Worm (Caenorhabditis elegans) whole organism, L2 larva: ENCODE data around the gene madf-5.

ENCODE experiments used
- F13H6.1 ChIP-seq: sonication (generic microtip); optimal IDR thresholded peaks from 2 replicates; lab custom pipeline; 2016; ENCODE audit warnings: missing genetic modification characterization, missing compliant biosample characterization
- R02D3.7 ChIP-seq: fragments of 150-350 bp; optimal IDR thresholded peaks from 2 replicates; lab custom pipeline; 2014; ENCODE audit warnings: missing biosample characterization, missing genetic modification characterization
- ZK546.5 ChIP-seq: sonication (generic microtip); optimal IDR thresholded peaks from 2 replicates; lab custom pipeline; 2017; ENCODE audit warnings: missing biosample characterization, missing genetic modification characterization
- aly-2 ChIP-seq: fragments of 150-350 bp; optimal IDR thresholded peaks from 2 replicates; lab custom pipeline; 2014; ENCODE audit warnings: missing biosample characterization, missing genetic modification characterization
- blmp-1 ChIP-seq: sonication (generic microtip); optimal IDR thresholded peaks from 2 replicates; lab custom pipeline; 2017; ENCODE audit warnings: missing genetic modification characterization, mild to moderate bottlenecking, missing compliant biosample characterization, antibody characterized with exemption, moderate library complexity; ENCODE audit not compliant: insufficient read depth
- ceh-16 ChIP-seq: fragments of 150-350 bp; optimal IDR thresholded peaks from 2 replicates; lab custom pipeline; 2014; ENCODE audit warnings: missing biosample characterization, missing genetic modification characterization
- ceh-82 ChIP-seq: fragments of 150-350 bp; optimal IDR thresholded peaks from 2 replicates; lab custom pipeline; 2014; ENCODE audit warnings: missing biosample characterization, missing genetic modification characterization
- crh-2 ChIP-seq: sonication (generic microtip); optimal IDR thresholded peaks from 2 replicates; lab custom pipeline; 2017; ENCODE audit warnings: missing biosample characterization, missing genetic modification characterization
- dmd-4 ChIP-seq: sonication (generic microtip); optimal IDR thresholded peaks from 2 replicates; lab custom pipeline; 2017; ENCODE audit warnings: missing biosample characterization, missing genetic modification characterization
- elt-3 ChIP-seq: sonication (generic microtip); optimal IDR thresholded peaks from 2 replicates; lab custom pipeline; 2017; ENCODE audit warnings: missing biosample characterization, missing genetic modification characterization
- lin-11 ChIP-seq: fragments of 150-350 bp; sonication (generic microtip); optimal IDR thresholded peaks from 2 replicates; lab custom pipeline; 2014; ENCODE audit warnings: missing biosample characterization, missing genetic modification characterization, inconsistent platforms, mixed read lengths
- lin-13 ChIP-seq: fragments of 150-350 bp; optimal IDR thresholded peaks from 2 replicates; lab custom pipeline; 2014; ENCODE audit warnings: missing biosample characterization, missing genetic modification reagents, missing genetic modification characterization
- lsy-2 ChIP-seq, 2 experiments: fragments of 150-350 bp in 1 of 2; sonication (generic microtip) in 1 of 2; optimal IDR thresholded peaks; 2 replicates each; lab custom pipeline; 2014 to 2017; ENCODE audit warnings: missing biosample characterization in 2 of 2, missing genetic modification characterization in 2 of 2
- mab-5 ChIP-seq: fragments of 150-350 bp; optimal IDR thresholded peaks from 2 replicates; lab custom pipeline; 2014; ENCODE audit warnings: missing biosample characterization, missing genetic modification characterization
- mbf-1 ChIP-seq: sonication (generic microtip); optimal IDR thresholded peaks from 2 replicates; lab custom pipeline; 2017; ENCODE audit warnings: missing biosample characterization, missing genetic modification characterization
- mdl-1 ChIP-seq, 2 experiments: fragments of 150-350 bp in 1 of 2; sonication (generic microtip) in 1 of 2; optimal IDR thresholded peaks; 2 replicates each; lab custom pipeline; 2017; ENCODE audit warnings: missing biosample characterization in 2 of 2, missing genetic modification characterization in 2 of 2
- nhr-11 ChIP-seq: fragments of 150-350 bp; optimal IDR thresholded peaks from 2 replicates; lab custom pipeline; 2014; ENCODE audit warnings: missing biosample characterization, missing genetic modification characterization
- nhr-129 ChIP-seq: fragments of 150-350 bp; optimal IDR thresholded peaks from 2 replicates; lab custom pipeline; 2014; ENCODE audit warnings: missing biosample characterization, missing genetic modification characterization
- nhr-21 ChIP-seq: fragments of 150-350 bp; optimal IDR thresholded peaks from 2 replicates; lab custom pipeline; 2014; ENCODE audit warnings: missing biosample characterization, missing genetic modification characterization
- nhr-23 ChIP-seq: fragments of 150-350 bp; optimal IDR thresholded peaks from 2 replicates; lab custom pipeline; 2014; ENCODE audit warnings: missing biosample characterization, missing genetic modification reagents, missing genetic modification characterization
- nhr-77 ChIP-seq: fragments of 150-350 bp; optimal IDR thresholded peaks from 2 replicates; lab custom pipeline; 2014; ENCODE audit warnings: missing biosample characterization, missing genetic modification characterization
- peb-1 ChIP-seq: fragments of 150-350 bp; optimal IDR thresholded peaks from 2 replicates; lab custom pipeline; 2014; ENCODE audit warnings: missing biosample characterization, missing genetic modification characterization
- sem-4 ChIP-seq: fragments of 150-350 bp; optimal IDR thresholded peaks from 2 replicates; lab custom pipeline; 2014; ENCODE audit warnings: missing biosample characterization, missing genetic modification reagents, missing genetic modification characterization
- skn-1 ChIP-seq: sonication (generic microtip); optimal IDR thresholded peaks from 2 replicates; lab custom pipeline; 2017; ENCODE audit warnings: missing biosample characterization, missing genetic modification characterization
- sma-3 ChIP-seq: sonication (generic microtip); optimal IDR thresholded peaks from 2 replicates; lab custom pipeline; 2016; ENCODE audit warnings: missing genetic modification reagents, missing genetic modification characterization, missing compliant biosample characterization
- sma-9 ChIP-seq, 2 experiments: fragments of 150-350 bp in 1 of 2; sonication (generic microtip) in 1 of 2; optimal IDR thresholded peaks; 2 replicates each; lab custom pipeline; 2014 to 2016; ENCODE audit warnings: missing genetic modification characterization in 2 of 2, mild to moderate bottlenecking in 1 of 2, missing biosample characterization in 1 of 2, missing compliant biosample characterization in 1 of 2, missing genetic modification reagents in 1 of 2, moderate library complexity in 1 of 2
- snpc-4 ChIP-seq: fragments of 150-350 bp; optimal IDR thresholded peaks from 2 replicates; lab custom pipeline; 2014; ENCODE audit warnings: missing biosample characterization, missing genetic modification characterization
- unc-55 ChIP-seq: fragments of 150-350 bp; sonication (generic microtip); optimal IDR thresholded peaks from 3 replicates; lab custom pipeline; 2014; ENCODE audit warnings: missing biosample characterization, missing genetic modification reagents, missing genetic modification characterization
- zag-1 ChIP-seq: fragments of 150-350 bp; optimal IDR thresholded peaks from 2 replicates; lab custom pipeline; 2014; ENCODE audit warnings: missing biosample characterization, missing genetic modification characterization
- ztf-1 ChIP-seq: fragments of 200-800 bp; sonication (Bioruptor generic); conservative IDR thresholded peaks from 2 replicates; pipeline ENCODE4 v1.3.6; 2022; ENCODE audit warnings: missing genetic modification characterization, missing compliant biosample characterization
- ztf-11 ChIP-seq: sonication (generic microtip); optimal IDR thresholded peaks from 2 replicates; lab custom pipeline; 2017; ENCODE audit warnings: missing biosample characterization, missing genetic modification characterization
- ztf-4 ChIP-seq: fragments of 150-350 bp; optimal IDR thresholded peaks from 2 replicates; lab custom pipeline; 2014; ENCODE audit warnings: missing biosample characterization, missing genetic modification characterization

The madf-5 gene

DNA sequence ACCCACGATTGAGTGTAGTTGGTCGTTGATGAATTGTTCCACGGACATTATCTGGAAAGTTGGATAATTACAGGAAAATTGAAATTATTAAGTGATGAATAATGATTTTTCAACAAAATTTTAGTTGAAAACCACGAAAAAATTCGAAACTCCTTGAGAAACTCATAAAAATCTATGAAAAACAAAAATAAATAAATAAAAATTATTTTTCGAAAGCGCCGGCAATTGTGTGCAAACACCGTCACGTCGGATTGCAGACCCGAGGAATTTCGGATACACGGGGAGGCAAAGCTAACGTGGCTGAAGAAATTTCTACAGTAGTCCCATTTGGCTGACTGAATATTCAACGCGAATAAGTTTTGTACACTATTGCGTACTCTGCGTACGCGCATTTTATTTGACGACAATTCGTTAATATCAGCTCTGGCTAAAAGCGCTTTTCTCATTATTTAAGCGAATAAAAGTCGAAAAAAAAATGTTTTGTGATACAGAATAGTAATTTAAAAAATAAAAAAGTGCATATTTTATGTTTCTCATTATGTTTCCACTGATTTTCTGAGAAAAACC is 11.8 kb upstream of the madf-5 start, which contains the start of gene mog-4 (continued):
- peak; percentile 74 for TF ChIP-seq ZK546.5
- TF ChIP-seq ztf-4 (tag; lab: Kevin White, UChicago): peak; percentile 46
- peak; percentile 56 for TF ChIP-seq zag-1
- peak; percentile 67 for TF ChIP-seq mab-5 (tag; lab: Kevin White, UChicago)

DNA sequence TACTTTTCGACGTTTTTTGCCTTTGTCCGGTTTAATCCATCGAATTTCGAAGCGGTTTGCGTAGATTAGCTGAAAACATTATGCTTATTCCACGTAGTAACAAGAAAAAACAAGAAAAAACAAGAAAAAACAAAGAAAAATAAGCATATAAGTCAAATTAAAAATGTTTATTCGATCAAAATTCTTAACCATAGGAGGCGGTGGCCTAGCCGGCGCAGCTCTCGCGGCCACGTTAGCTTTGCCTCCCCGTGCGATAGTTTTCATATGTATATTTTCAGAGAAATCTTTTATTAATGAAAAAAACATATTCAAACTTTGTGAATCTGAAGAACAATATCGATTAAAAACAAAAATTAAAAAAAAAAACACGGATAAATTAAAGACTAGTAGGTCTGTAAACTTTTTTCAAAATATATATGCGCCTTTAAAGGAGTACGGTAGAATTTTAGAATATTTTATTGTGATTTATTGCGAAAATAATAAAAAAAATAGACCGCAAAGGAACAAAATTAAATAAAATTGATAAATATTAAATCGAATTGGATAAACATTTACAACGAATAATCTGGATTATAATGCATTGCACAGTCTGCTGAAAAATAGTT is 9.5 kb upstream of the madf-5 start:
- peak; percentile 16 to 93 for TF ChIP-seq lsy-2 (tag; optimal IDR thresholded peaks at IDR 0.05; lab: Kevin White, UChicago)
- TF ChIP-seq sma-3: peak; percentile 27
- TF ChIP-seq unc-55: peak; percentile 23

DNA sequence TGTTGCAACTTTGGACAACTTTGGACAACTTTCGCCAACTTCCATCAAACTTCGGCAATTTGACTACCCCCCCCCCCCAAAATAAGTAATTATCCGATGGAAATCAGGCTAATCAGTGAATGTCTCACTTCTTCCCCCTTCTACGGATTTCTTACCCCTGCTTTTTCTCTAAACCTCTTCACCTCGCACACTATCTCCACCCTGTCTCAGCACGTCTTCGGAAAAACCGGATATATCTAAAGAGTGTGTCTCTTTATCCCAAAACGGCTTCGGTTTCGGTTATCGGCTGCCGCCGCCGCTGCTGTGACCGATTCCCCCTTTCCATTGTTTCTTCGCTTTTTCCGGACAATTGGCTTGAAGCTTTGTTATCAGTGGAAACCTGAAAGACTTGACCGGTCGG is 5.6 kb upstream of the madf-5 start:
- TF ChIP-seq sem-4 (tag; lab: Kevin White, UChicago): no peak
- TF ChIP-seq nhr-21 (tag; lab: Kevin White, UChicago): no peak
- TF ChIP-seq nhr-11 (tag; lab: Kevin White, UChicago): no peak
- no peak for TF ChIP-seq ceh-82 (tag; lab: Kevin White, UChicago)
- TF ChIP-seq crh-2 (tag; lab: Kevin White, UChicago): no peak
- TF ChIP-seq nhr-129: no peak
- no peak for TF ChIP-seq zag-1
- no peak for TF ChIP-seq ztf-11
- TF ChIP-seq snpc-4 (tag; lab: Kevin White, UChicago): no peak
- no peak for TF ChIP-seq aly-2
- TF ChIP-seq nhr-77: no peak
- TF ChIP-seq nhr-23 (tag; lab: Kevin White, UChicago): no peak

DNA sequence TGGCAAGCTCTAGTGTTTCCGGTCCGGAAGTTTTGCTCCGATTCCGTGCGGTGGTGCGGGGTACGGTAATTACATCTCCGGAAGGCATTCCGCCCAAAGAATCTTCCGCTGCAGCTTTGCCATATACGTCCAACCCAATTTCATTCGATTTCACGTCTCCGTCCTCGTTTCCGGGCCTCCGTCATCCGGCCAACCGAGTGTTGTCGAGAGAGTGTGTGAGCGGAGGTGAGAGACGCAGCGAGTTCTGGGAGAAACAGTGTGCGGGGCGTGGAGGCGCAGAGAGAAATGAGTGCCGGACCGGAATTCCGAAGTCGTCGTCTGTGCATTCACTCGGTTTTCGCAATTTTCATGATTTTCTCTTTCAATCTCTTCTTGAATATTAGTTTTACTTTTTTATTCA is 4.1 kb upstream of the madf-5 start:
- peak in 1 of 2 experiments; percentile 34 for TF ChIP-seq lsy-2 (tag; optimal IDR thresholded peaks at IDR 0.05; lab: Kevin White, UChicago)
- TF ChIP-seq unc-55: peak; percentile 19
- no peak for TF ChIP-seq nhr-77
- TF ChIP-seq lin-11: no peak
- peak; percentile 5 for TF ChIP-seq sma-9 (GFP tag; optimal IDR thresholded peaks at IDR 0.05; lab: Kevin White, UChicago)
- TF ChIP-seq sma-9 (tag; optimal IDR thresholded peaks at IDR 0.05; lab: Kevin White, UChicago): no peak
- peak; percentile 28 for TF ChIP-seq F13H6.1
- TF ChIP-seq, all 48 proteins: peak for 4

DNA sequence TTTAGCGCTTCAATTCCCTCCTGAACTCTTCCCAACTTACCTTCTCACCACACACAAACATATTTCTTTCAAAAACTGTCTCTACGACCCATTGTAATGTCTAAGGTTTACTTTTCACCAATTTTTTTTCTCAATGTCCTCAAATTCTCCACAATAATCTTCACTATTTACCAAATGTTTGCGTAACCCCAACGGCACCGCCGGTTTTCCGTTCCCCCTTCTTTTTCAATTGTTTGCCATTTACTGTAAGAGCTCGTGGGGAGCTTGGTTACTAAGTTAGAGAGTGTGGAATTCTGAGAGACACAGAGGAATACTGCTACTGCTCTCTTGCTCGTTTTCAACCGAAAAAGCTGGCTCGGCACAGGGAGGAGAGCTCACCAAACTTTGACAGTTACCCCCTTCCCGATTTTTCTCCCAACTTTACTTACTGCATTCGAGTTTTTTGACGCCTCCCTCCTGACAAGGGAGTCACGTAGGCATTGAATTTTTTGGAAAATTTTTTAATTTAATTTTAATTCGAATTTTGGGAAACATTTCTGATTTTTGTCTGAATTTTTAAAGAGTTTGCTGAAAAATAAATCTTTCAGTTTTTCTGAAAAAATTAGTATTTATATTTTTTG is 2.8 kb upstream of the madf-5 start:
- TF ChIP-seq nhr-129 (peak; percentile 42), F13H6.1 (peak; percentile 54), mdl-1 (tag; optimal IDR thresholded peaks at IDR 0.05; lab: Kevin White, UChicago) (no peak)

DNA sequence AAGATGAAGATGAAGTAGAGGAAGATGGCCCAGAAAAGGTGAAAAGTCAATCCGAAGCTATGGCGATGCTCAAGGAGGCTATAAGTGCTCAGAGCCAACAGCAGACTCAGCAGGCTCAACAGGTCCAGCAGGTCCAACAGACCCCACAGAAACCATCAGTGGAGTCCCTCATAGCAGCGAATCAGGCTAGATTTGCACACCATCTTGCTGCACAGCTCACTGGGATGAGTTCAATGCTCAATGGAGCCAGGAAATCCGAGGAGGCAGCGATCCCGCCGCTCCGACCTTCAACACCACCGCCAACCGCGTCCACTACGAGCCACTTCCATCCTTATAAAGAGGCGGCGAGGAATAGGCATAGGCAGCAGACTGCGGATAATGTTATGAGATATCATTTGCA is 1.4 kb downstream of the madf-5 start:
- TF ChIP-seq ZK546.5 (no peak), ceh-82 (tag; lab: Kevin White, UChicago) (no peak), skn-1 (tag; lab: Kevin White, UChicago) (no peak), crh-2 (tag; lab: Kevin White, UChicago) (no peak), R02D3.7 (tag; lab: Kevin White, UChicago) (no peak), mbf-1 (tag; lab: Kevin White, UChicago) (no peak), ztf-1 (no peak), dmd-4 (no peak), F13H6.1 (no peak), blmp-1 (tag; lab: Kevin White, UChicago) (no peak), ztf-4 (tag; lab: Kevin White, UChicago) (no peak), nhr-77 (no peak), elt-3 (no peak), lin-13 (no peak), nhr-11 (tag; lab: Kevin White, UChicago) (no peak), unc-55 (no peak), peb-1 (tag; lab: Kevin White, UChicago) (no peak), ceh-16 (tag; lab: Kevin White, UChicago) (no peak), sma-9 (GFP tag; optimal IDR thresholded peaks at IDR 0.05; lab: Kevin White, UChicago) (no peak), sma-9 (tag; optimal IDR thresholded peaks at IDR 0.05; lab: Kevin White, UChicago) (no peak), aly-2 (no peak)
